Worm (Caenorhabditis elegans): Measurements from ENCODE around the gene str-32.

str-32 gene

DNA sequence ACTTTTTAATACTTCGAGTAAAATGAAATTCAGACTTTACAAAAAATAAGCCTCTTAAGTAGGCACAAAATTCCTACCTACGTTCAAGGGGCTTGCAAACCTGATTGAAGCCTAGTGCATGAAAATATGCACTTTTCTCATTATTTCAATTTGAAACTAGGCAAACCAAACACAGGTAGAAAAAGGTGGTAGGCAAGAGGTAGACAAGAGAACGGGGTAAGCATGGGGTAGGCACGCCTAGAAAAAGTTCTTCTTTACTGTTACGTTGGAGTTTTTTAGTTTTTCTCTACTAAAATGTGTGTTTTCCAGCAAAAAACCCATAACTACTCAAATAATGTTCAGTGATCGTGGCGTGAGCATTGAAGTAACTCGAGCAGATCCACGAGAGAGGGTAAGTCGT, 30.1 kb downstream of the str-32 start, which contains the start of gene nex-4:
TSS of gene nex-4 (plus strand) at position 301 of the 400 bp plus-strand sequence.
- no peak for TF ChIP-seq lim-7 (GFP tag; IDR thresholded peaks at IDR 0.05)
- TF ChIP-seq zip-2 (tag; optimal IDR thresholded peaks at IDR 0.05) = no peak
- TF ChIP-seq nhr-111 (GFP tag; optimal IDR thresholded peaks at IDR 0.05) = no peak
- TF ChIP-seq ces-1 (GFP tag; optimal IDR thresholded peaks at IDR 0.05) = no peak
- no peak for TF ChIP-seq mdl-1 (tag; optimal IDR thresholded peaks at IDR 0.05)
- no peak for TF ChIP-seq jun-1 (tag; optimal IDR thresholded peaks at IDR 0.05)
- TF ChIP-seq ceh-32 (tag; optimal IDR thresholded peaks at IDR 0.05; ENCODE audit: poor library complexity) = no peak
- TF ChIP-seq ceh-82 (tag; optimal IDR thresholded peaks at IDR 0.05) = no peak
- no peak for TF ChIP-seq aly-2 (tag; optimal IDR thresholded peaks at IDR 0.05)
- TF ChIP-seq nhr-102 (tag; optimal IDR thresholded peaks at IDR 0.05) = no peak
- TF ChIP-seq zfp-2 (tag; optimal IDR thresholded peaks at IDR 0.05) = no peak
- no peak for TF ChIP-seq zip-11 (GFP tag; IDR thresholded peaks at IDR 0.05)

DNA sequence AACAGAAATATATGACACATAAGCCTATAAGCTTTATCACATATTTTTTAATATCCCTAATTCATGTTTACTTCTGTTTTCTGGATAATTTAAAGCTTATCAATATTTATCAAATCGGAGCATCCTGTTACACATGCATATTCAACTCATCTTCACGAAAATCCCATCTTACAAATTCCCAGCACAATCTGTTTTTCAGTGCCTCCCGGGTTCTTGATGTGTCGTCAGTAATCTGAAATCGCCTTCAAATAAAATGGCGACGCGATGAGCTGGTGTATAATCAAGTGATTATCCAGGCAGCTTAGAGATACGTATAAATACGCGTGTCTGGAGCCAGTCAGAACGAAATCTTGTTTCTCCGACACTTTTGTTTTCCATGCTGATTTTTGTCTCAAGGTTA, 30.8 kb downstream of the str-32 start:
- TF ChIP-seq ztf-11 (tag; optimal IDR thresholded peaks at IDR 0.05) (no peak), hlh-30 (tag; optimal IDR thresholded peaks at IDR 0.05; ENCODE audit: insufficient read depth) (no peak), ceh-44 (GFP tag; IDR thresholded peaks at IDR 0.05) (no peak), Y105C5A.15 (GFP tag; IDR thresholded peaks at IDR 0.05) (no peak), F44E2.7 (GFP tag; IDR thresholded peaks at IDR 0.05) (no peak), mdt-29 (GFP tag; IDR thresholded peaks at IDR 0.05) (no peak), lin-15B (tag; optimal IDR thresholded peaks at IDR 0.05) (no peak), pha-4 (GFP tag; IDR thresholded peaks at IDR 0.05) (no peak), pha-4 (tag; optimal IDR thresholded peaks at IDR 0.05) (no peak), daf-19 (GFP tag; conservative IDR thresholded peaks at IDR 0.05) (no peak), Y48G9A.11 (GFP tag; IDR thresholded peaks at IDR 0.05) (no peak), ceh-62 (tag; optimal IDR thresholded peaks at IDR 0.05) (no peak), ZK546.5 (tag; optimal IDR thresholded peaks at IDR 0.05) (no peak), nhr-28 (tag; optimal IDR thresholded peaks at IDR 0.05) (no peak), snpc-1.2 (GFP tag; IDR thresholded peaks at IDR 0.05) (no peak), Y5F2A.4 (GFP tag; optimal IDR thresholded peaks at IDR 0.05) (no peak), unc-62 (GFP tag; optimal IDR thresholded peaks at IDR 0.05 in 1 of 2) (no peak), unc-62 (tag; optimal IDR thresholded peaks at IDR 0.05) (no peak), nhr-41 (GFP tag; IDR thresholded peaks at IDR 0.05) (no peak)

DNA sequence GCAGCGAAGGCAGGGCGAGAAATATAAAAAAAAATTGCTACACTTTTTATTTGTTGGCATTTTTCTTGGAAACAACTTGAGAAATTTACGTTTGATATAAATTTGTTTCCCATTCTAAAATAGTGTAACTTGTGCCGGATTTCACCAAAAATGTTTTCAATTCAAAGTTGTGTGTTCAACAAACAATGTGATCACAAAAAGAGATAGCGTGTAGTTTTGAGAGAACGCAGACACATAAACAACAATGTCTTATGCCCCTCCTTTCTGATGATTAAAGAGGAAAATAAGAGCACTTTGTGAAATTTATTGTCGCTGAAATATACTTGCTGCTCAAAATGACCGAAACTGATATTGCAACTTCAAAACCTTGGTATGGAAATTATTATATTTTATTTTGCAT, 33.9 kb downstream of the str-32 start, which contains the start of gene abhd-5.1:
TSS of gene abhd-5.1 (plus strand) at position 230 of the 400 bp plus-strand sequence.
- TF ChIP-seq hlh-11 (tag; optimal IDR thresholded peaks at IDR 0.05) (no peak), lin-29 (GFP tag; IDR thresholded peaks at IDR 0.05) (no peak), zip-2 (tag; optimal IDR thresholded peaks at IDR 0.05) (no peak), ZK546.5 (tag; optimal IDR thresholded peaks at IDR 0.05) (no peak), daf-16 (GFP tag; optimal IDR thresholded peaks at IDR 0.05) (peak in 1 of 2 experiments; percentile 85), daf-16 (tag; optimal IDR thresholded peaks at IDR 0.05) (peak; percentile 88), dmd-8 (GFP tag; IDR thresholded peaks at IDR 0.05) (no peak), hlh-30 (tag; optimal IDR thresholded peaks at IDR 0.05; ENCODE audit: insufficient read depth) (peak; percentile 77), daf-8 (GFP tag; IDR thresholded peaks at IDR 0.05) (no peak), zfp-3 (GFP tag; conservative IDR thresholded peaks at IDR 0.05) (no peak), php-3 (GFP tag; IDR thresholded peaks at IDR 0.05) (peak; percentile 54; the same call in 1 of the 2 replicates), zag-1 (tag; optimal IDR thresholded peaks at IDR 0.05) (no peak), lin-38 (GFP tag; IDR thresholded peaks at IDR 0.05) (no peak), nhr-10 (tag; optimal IDR thresholded peaks at IDR 0.05) (no peak), daf-19 (GFP tag; conservative IDR thresholded peaks at IDR 0.05) (no peak), tra-1 (GFP tag; IDR thresholded peaks at IDR 0.05) (no peak), nhr-6 (tag; optimal IDR thresholded peaks at IDR 0.05) (peak; percentile 15), nhr-28 (tag; optimal IDR thresholded peaks at IDR 0.05) (peak; percentile 46), dve-1 (tag; optimal IDR thresholded peaks at IDR 0.05; ENCODE audit: insufficient read depth) (peak; percentile 63), aha-1 (tag) (peak; percentile 67), lin-39 (tag; optimal IDR thresholded peaks at IDR 0.05) (no peak), egl-43 (GFP tag; IDR thresholded peaks at IDR 0.05) (no peak)

Data from whole organism, L4 larva.